Worm (Caenorhabditis elegans) whole organism, late embryonic: Measurements from ENCODE around the gene inft-2.

Experiments used
- T23F11.4 ChIP-seq: fragments of 200-800 bp; sonication (Bioruptor generic); optimal IDR thresholded peaks from 2 replicates; lab custom pipeline; 2018; ENCODE audit warnings: mild to moderate bottlenecking, missing genetic modification characterization, missing compliant biosample characterization
- ahr-1 ChIP-seq: sonication (generic microtip); optimal IDR thresholded peaks from 2 replicates; lab custom pipeline; 2016; ENCODE audit warnings: missing genetic modification characterization, missing compliant biosample characterization
- ceh-48 ChIP-seq: sonication (generic microtip); optimal IDR thresholded peaks from 2 replicates; lab custom pipeline; 2016; ENCODE audit warnings: missing genetic modification characterization, inconsistent platforms, missing compliant biosample characterization
- ceh-6 ChIP-seq: fragments of 200-800 bp; sonication (Bioruptor generic); optimal IDR thresholded peaks from 2 replicates; lab custom pipeline; 2018; ENCODE audit warnings: mild to moderate bottlenecking, missing genetic modification characterization, missing compliant biosample characterization
- elt-2 ChIP-seq: sonication (generic microtip); optimal IDR thresholded peaks from 2 replicates; lab custom pipeline; 2016; ENCODE audit warnings: missing genetic modification reagents, missing genetic modification characterization, missing compliant biosample characterization
- lim-6 ChIP-seq: sonication (generic microtip); optimal IDR thresholded peaks from 2 replicates; lab custom pipeline; 2016; ENCODE audit warnings: missing genetic modification characterization, missing compliant biosample characterization
- tbx-7 ChIP-seq: sonication (generic microtip); optimal IDR thresholded peaks from 2 replicates; lab custom pipeline; 2016; ENCODE audit warnings: missing genotype, missing genetic modification characterization, missing compliant biosample characterization

Gene inft-2

ce11 chrV:13049149-13049610, 47.1 kb downstream of the inft-2 start, which contains the start of gene W07G4.8 (continued):
- TF ChIP-seq T23F11.4 (GFP tag; lab: Kevin White, UChicago): no peak

ce11 chrV:13053635-13054034, 51.5 kb downstream of the inft-2 start, which contains the start of gene srr-1:
Gene srr-1 (minus strand): TSS chrV:13053735.
- TF ChIP-seq lim-6 (no peak), ahr-1 (tag; lab: Kevin White, UChicago) (no peak), elt-2 (no peak), ceh-48 (tag; lab: Kevin White, UChicago) (no peak), tbx-7 (tag; lab: Kevin White, UChicago) (no peak), ceh-6 (no peak)
- TF ChIP-seq, all 69 proteins: peak for 0
